Worm (Caenorhabditis elegans) whole organism, early embryonic: Measurements from ENCODE around the gene nas-39.

Source experiments
- B0310.2 ChIP-seq: sonication (generic microtip); optimal IDR thresholded peaks from 2 replicates; lab custom pipeline; 2016; ENCODE audit warnings: mild to moderate bottlenecking, missing genetic modification characterization, missing compliant biosample characterization
- F13C5.2 ChIP-seq: sonication (generic microtip); optimal IDR thresholded peaks from 2 replicates; lab custom pipeline; 2017; ENCODE audit warnings: mild to moderate bottlenecking, missing genetic modification characterization, inconsistent platforms, missing compliant biosample characterization
- ama-1 ChIP-seq: fragments of 150-350 bp; optimal IDR thresholded peaks from 2 replicates; lab custom pipeline; 2014
- flt-1 ChIP-seq: fragments of 200-800 bp; sonication (Bioruptor generic); IDR thresholded peaks from 2 replicates; pipeline ENCODE4 v1.3.6; 2022; ENCODE audit warnings: missing genetic modification characterization, missing compliant biosample characterization
- hmg-4 ChIP-seq: fragments of 200-800 bp; sonication (Bioruptor generic); optimal IDR thresholded peaks from 2 replicates; lab custom pipeline; 2018; ENCODE audit warnings: mild to moderate bottlenecking, missing genetic modification characterization, missing compliant biosample characterization
- pes-1 ChIP-seq: fragments of 200-800 bp; sonication (Bioruptor generic); IDR thresholded peaks from 2 replicates; pipeline ENCODE4 v1.3.6; 2022; ENCODE audit warnings: missing genetic modification reagents, missing genetic modification characterization, missing compliant biosample characterization
- scrt-1 ChIP-seq: fragments of 200-800 bp; sonication (Bioruptor generic); IDR thresholded peaks from 2 replicates; pipeline ENCODE4 v1.3.6; 2022; ENCODE audit warnings: missing genetic modification characterization, missing compliant biosample characterization
- sea-1 ChIP-seq: fragments of 200-800 bp; sonication (Bioruptor generic); conservative IDR thresholded peaks from 2 replicates; pipeline ENCODE4 v1.3.6; 2022; ENCODE audit warnings: missing genetic modification characterization, missing compliant biosample characterization

ce11 chrX:16484681-16485080, 28.0 kb downstream of the nas-39 start:
- TF ChIP-seq ama-1 (lab: Kevin White, UChicago) (no peak), hmg-4 (GFP tag; lab: Kevin White, UChicago) (no peak), F13C5.2 (tag; lab: Kevin White, UChicago) (no peak), flt-1 (GFP tag; lab: Robert Waterston, UW) (no peak), pes-1 (no peak), B0310.2 (tag; lab: Kevin White, UChicago) (no peak), sea-1 (no peak), scrt-1 (GFP tag; lab: Robert Waterston, UW) (no peak)
